Worm (Caenorhabditis elegans) whole organism, midembryonic: ENCODE data around the gene T19D12.6.

Experiments
- cog-1 ChIP-seq: sonication (generic microtip); optimal IDR thresholded peaks from 2 replicates; lab custom pipeline; 2016; ENCODE audit warnings: missing genetic modification characterization, missing compliant biosample characterization
- flt-1 ChIP-seq: fragments of 200-800 bp; sonication (Bioruptor generic); IDR thresholded peaks from 2 replicates; pipeline ENCODE4 v1.3.6; 2022; ENCODE audit warnings: missing genetic modification characterization, missing compliant biosample characterization
- klf-2 ChIP-seq: fragments of 200-800 bp; sonication (Bioruptor generic); conservative IDR thresholded peaks from 2 replicates; pipeline ENCODE4 v1.3.6; 2022; ENCODE audit warnings: missing genetic modification reagents, missing genetic modification characterization, missing compliant biosample characterization
- med-1 ChIP-seq: sonication (generic microtip); optimal IDR thresholded peaks from 2 replicates; lab custom pipeline; 2017; ENCODE audit warnings: missing genetic modification characterization, mild to moderate bottlenecking, missing compliant biosample characterization, antibody characterized with exemption, missing genetic modification reagents; ENCODE audit not compliant: insufficient read depth
- ref-1 ChIP-seq: fragments of 200-800 bp; sonication (Bioruptor generic); conservative IDR thresholded peaks from 2 replicates; pipeline ENCODE4 v1.3.6; 2022; ENCODE audit warnings: missing genetic modification reagents, missing genetic modification characterization, missing compliant biosample characterization
- tab-1 ChIP-seq: fragments of 200-800 bp; sonication (Bioruptor generic); IDR thresholded peaks from 2 replicates; pipeline ENCODE4 v1.3.6; 2022; ENCODE audit warnings: missing genetic modification characterization, missing compliant biosample characterization
- ztf-23 ChIP-seq: fragments of 200-800 bp; sonication (Bioruptor generic); IDR thresholded peaks from 2 replicates; pipeline ENCODE4 v1.3.6; 2022; ENCODE audit warnings: missing genetic modification reagents, missing genetic modification characterization, missing compliant biosample characterization
- ztf-29 ChIP-seq: fragments of 200-800 bp; sonication (Bioruptor generic); IDR thresholded peaks from 2 replicates; pipeline ENCODE4 v1.3.6; 2022; ENCODE audit warnings: missing genetic modification reagents, missing genetic modification characterization, missing compliant biosample characterization

ce11 chrII:6636136-6636535, 6.8 kb downstream of the T19D12.6 start, which contains the start of gene T19D12.5:
- TF ChIP-seq med-1 (no peak), tab-1 (GFP tag; lab: Robert Waterston, UW) (no peak), flt-1 (no peak), klf-2 (no peak), ref-1 (GFP tag; lab: Robert Waterston, UW) (no peak), cog-1 (tag; lab: Kevin White, UChicago) (no peak), ztf-29 (GFP tag; lab: Robert Waterston, UW) (no peak), ztf-23 (GFP tag; lab: Robert Waterston, UW) (no peak)
